Fruit fly (Drosophila melanogaster) whole organism, embryonic: ENCODE data around the gene Mst89B.

Source experiments
- Abd-B ChIP-seq: fragments of 200-800 bp; sonication (Bioruptor generic); optimal IDR thresholded peaks from 2 replicates; lab custom pipeline; 2018; ENCODE audit warnings: missing biosample characterization, mild to moderate bottlenecking, missing genetic modification characterization, moderate library complexity
- CG10147 ChIP-seq: fragments of 200-800 bp; sonication (Bioruptor generic); optimal IDR thresholded peaks from 2 replicates; lab custom pipeline; 2019; ENCODE audit warnings: missing biosample characterization, mild to moderate bottlenecking, missing genetic modification characterization, moderate library complexity
- CG11560 ChIP-seq: fragments of 200-800 bp; sonication (Bioruptor generic); IDR thresholded peaks from 3 replicates; pipeline ENCODE4 v1.3.6; 2022; ENCODE audit warnings: missing biosample characterization, missing genetic modification characterization
- CG12769 ChIP-seq: fragments of 200-800 bp; sonication (Bioruptor generic); optimal IDR thresholded peaks from 2 replicates; lab custom pipeline; 2019; ENCODE audit warnings: missing biosample characterization, mild to moderate bottlenecking, missing genetic modification characterization, moderate library complexity
- CG13624 ChIP-seq: fragments of 200-800 bp; sonication (Bioruptor generic); optimal IDR thresholded peaks from 2 replicates; lab custom pipeline; 2016; ENCODE audit warnings: missing biosample characterization, missing genetic modification characterization
- CG13894 ChIP-seq: fragments of 200-800 bp; sonication (Bioruptor generic); optimal IDR thresholded peaks from 3 replicates; lab custom pipeline; 2018; ENCODE audit warnings: missing biosample characterization, mild to moderate bottlenecking, missing genetic modification characterization, moderate library complexity
- CG16863 ChIP-seq: fragments of 200-800 bp; sonication (Bioruptor generic); optimal IDR thresholded peaks from 3 replicates; lab custom pipeline; 2016; ENCODE audit warnings: missing biosample characterization, missing genetic modification characterization
- CG2199 ChIP-seq: fragments of 200-800 bp; sonication (Bioruptor generic); IDR thresholded peaks from 3 replicates; pipeline ENCODE4 v1.3.6; 2022; ENCODE audit warnings: missing biosample characterization, missing genetic modification characterization
- CG31365 ChIP-seq: fragments of 200-800 bp; sonication (Bioruptor generic); optimal IDR thresholded peaks from 2 replicates; lab custom pipeline; 2018; ENCODE audit warnings: missing biosample characterization, mild to moderate bottlenecking, missing genetic modification characterization
- CG3163 ChIP-seq: fragments of 200-800 bp; sonication (Bioruptor generic); optimal IDR thresholded peaks from 3 replicates; lab custom pipeline; 2016; ENCODE audit warnings: missing biosample characterization, missing genetic modification characterization
- CG3407 ChIP-seq: fragments of 200-800 bp; sonication (Bioruptor generic); optimal IDR thresholded peaks from 2 replicates; lab custom pipeline; 2018; ENCODE audit warnings: missing biosample characterization, mild to moderate bottlenecking, missing genetic modification characterization
- CG4404 ChIP-seq: fragments of 200-800 bp; sonication (Bioruptor generic); IDR thresholded peaks from 2 replicates; pipeline ENCODE4 v1.3.6; 2022; ENCODE audit warnings: missing biosample characterization, missing genetic modification characterization
- CG5245 ChIP-seq: fragments of 200-800 bp; sonication (Bioruptor generic); optimal IDR thresholded peaks from 3 replicates; lab custom pipeline; 2016; ENCODE audit warnings: missing biosample characterization, missing genetic modification characterization
- CG8388 ChIP-seq: fragments of 200-800 bp; sonication (Bioruptor generic); optimal IDR thresholded peaks from 2 replicates; lab custom pipeline; 2019; ENCODE audit warnings: missing biosample characterization, mild to moderate bottlenecking, missing genetic modification characterization, moderate library complexity
- CG9797 ChIP-seq: fragments of 200-800 bp; sonication (Bioruptor generic); optimal IDR thresholded peaks from 3 replicates; lab custom pipeline; 2018; ENCODE audit warnings: missing biosample characterization, mild to moderate bottlenecking, missing genetic modification characterization
- Camta ChIP-seq: fragments of 200-800 bp; sonication (Bioruptor generic); optimal IDR thresholded peaks from 2 replicates; lab custom pipeline; 2016; ENCODE audit warnings: missing biosample characterization, missing genetic modification characterization
- Dad ChIP-seq: fragments of 200-800 bp; sonication (Bioruptor generic); optimal IDR thresholded peaks from 3 replicates; lab custom pipeline; 2016; ENCODE audit warnings: missing biosample characterization, missing genetic modification characterization
- Drgx ChIP-seq: fragments of 200-800 bp; sonication (Bioruptor generic); IDR thresholded peaks from 2 replicates; pipeline ENCODE4 v1.3.6; 2022; ENCODE audit warnings: missing biosample characterization, missing genetic modification characterization
- Eip74EF ChIP-seq, 2 experiments: fragments of 200-800 bp in 1 of 2; fragments of >200 bp in 1 of 2; sonication (Bioruptor generic) in 1 of 2; optimal IDR thresholded peaks; 2 replicates each; lab custom pipeline; 2017 to 2019; ENCODE audit warnings: missing biosample characterization in 2 of 2, missing genetic modification characterization in 2 of 2, mild to moderate bottlenecking in 1 of 2, moderate library complexity in 1 of 2
- HLH4C ChIP-seq: fragments of 200-800 bp; sonication (Bioruptor generic); IDR thresholded peaks from 3 replicates; pipeline ENCODE4 v1.3.6; 2022; ENCODE audit warnings: missing biosample characterization, missing genetic modification characterization; ENCODE audit not compliant: partially characterized antibody
- HLH54F ChIP-seq: fragments of 200-800 bp; sonication (Bioruptor generic); optimal IDR thresholded peaks from 3 replicates; lab custom pipeline; 2016; ENCODE audit warnings: missing biosample characterization, missing genetic modification characterization
- HLHmδ ChIP-seq: fragments of 200-800 bp; sonication (Bioruptor generic); optimal IDR thresholded peaks from 2 replicates; lab custom pipeline; 2018; ENCODE audit warnings: missing biosample characterization, mild to moderate bottlenecking, missing genetic modification characterization, moderate library complexity
- HmgD ChIP-seq: fragments of 200-800 bp; sonication (Bioruptor generic); optimal IDR thresholded peaks from 3 replicates; lab custom pipeline; 2016; ENCODE audit warnings: missing biosample characterization, missing genetic modification characterization
- Hmr ChIP-seq: fragments of 200-800 bp; sonication (Bioruptor generic); optimal IDR thresholded peaks from 3 replicates; lab custom pipeline; 2017; ENCODE audit warnings: mild to moderate bottlenecking, missing biosample characterization, missing genetic modification reagents, missing genetic modification characterization
- Hr3 ChIP-seq: fragments of 200-800 bp; sonication (Bioruptor generic); optimal IDR thresholded peaks from 3 replicates; lab custom pipeline; 2016; ENCODE audit warnings: missing biosample characterization, missing genetic modification characterization
- Hr51 ChIP-seq, 2 experiments: fragments of 200-800 bp; sonication (Bioruptor generic); optimal IDR thresholded peaks; 2 replicates in 1 of 2; 3 replicates in 1 of 2; lab custom pipeline; 2016 to 2018; ENCODE audit warnings: missing biosample characterization in 2 of 2, missing genetic modification characterization in 2 of 2, mild to moderate bottlenecking in 1 of 2, moderate library complexity in 1 of 2
- Mes4 ChIP-seq: fragments of 200-800 bp; sonication (Bioruptor generic); optimal IDR thresholded peaks from 2 replicates; lab custom pipeline; 2016; ENCODE audit warnings: missing biosample characterization, missing genetic modification characterization
- NC2β ChIP-seq: fragments of 200-800 bp; sonication (Bioruptor generic); optimal IDR thresholded peaks from 2 replicates; lab custom pipeline; 2016; ENCODE audit warnings: missing biosample characterization, missing genetic modification characterization
- Ravus ChIP-seq: fragments of 200-800 bp; sonication (Bioruptor generic); IDR thresholded peaks from 2 replicates; pipeline ENCODE4 v1.3.6; 2022; ENCODE audit warnings: missing biosample characterization, missing genetic modification characterization
- abd-A ChIP-seq: fragments of 200-800 bp; sonication (Bioruptor generic); optimal IDR thresholded peaks from 3 replicates; lab custom pipeline; 2019; ENCODE audit warnings: missing biosample characterization, mild to moderate bottlenecking, missing genetic modification characterization, moderate library complexity
- al ChIP-seq: fragments of 200-800 bp; sonication (Bioruptor generic); IDR thresholded peaks from 2 replicates; pipeline ENCODE4 v1.3.6; 2022; ENCODE audit warnings: missing biosample characterization, missing genetic modification characterization
- az2 ChIP-seq: fragments of 200-800 bp; sonication (Bioruptor generic); optimal IDR thresholded peaks from 3 replicates; lab custom pipeline; 2016; ENCODE audit warnings: missing biosample characterization, missing genetic modification characterization
- cg ChIP-seq: fragments of 200-800 bp; sonication (Bioruptor generic); optimal IDR thresholded peaks from 3 replicates; lab custom pipeline; 2019; ENCODE audit warnings: missing biosample characterization, mild to moderate bottlenecking, missing genetic modification characterization, moderate library complexity
- chm ChIP-seq: fragments of 200-800 bp; sonication (Bioruptor generic); IDR thresholded peaks from 2 replicates; pipeline ENCODE4 v1.3.6; 2022; ENCODE audit warnings: missing biosample characterization, missing genetic modification characterization
- crp ChIP-seq, 2 experiments: fragments of 200-800 bp; sonication (Bioruptor generic); optimal IDR thresholded peaks; 2 replicates in 1 of 2; 3 replicates in 1 of 2; lab custom pipeline; 2017; ENCODE audit warnings: missing biosample characterization in 2 of 2, missing genetic modification characterization in 2 of 2, mild to moderate bottlenecking in 1 of 2, moderate library complexity in 1 of 2
- dpn ChIP-seq, 2 experiments: fragments of 200-800 bp; sonication (Bioruptor generic); optimal IDR thresholded peaks; 3 replicates each; lab custom pipeline; 2016; ENCODE audit warnings: missing biosample characterization in 2 of 2, missing genetic modification characterization in 2 of 2
- fd64A ChIP-seq: fragments of 200-800 bp; sonication (Bioruptor generic); optimal IDR thresholded peaks from 3 replicates; lab custom pipeline; 2018; ENCODE audit warnings: missing biosample characterization, mild to moderate bottlenecking, missing genetic modification characterization
- gcm ChIP-seq: fragments of 200-800 bp; sonication (Bioruptor generic); optimal IDR thresholded peaks from 2 replicates; lab custom pipeline; 2019; ENCODE audit warnings: missing biosample characterization, mild to moderate bottlenecking, missing genetic modification characterization, moderate library complexity
- hbn ChIP-seq: fragments of 200-800 bp; sonication (Bioruptor generic); IDR thresholded peaks from 2 replicates; pipeline ENCODE4 v1.3.6; 2022; ENCODE audit warnings: missing biosample characterization, missing genetic modification characterization; ENCODE audit not compliant: partially characterized antibody
- jigr1 ChIP-seq: fragments of 200-800 bp; sonication (Bioruptor generic); IDR thresholded peaks from 3 replicates; pipeline ENCODE4 v1.3.6; 2022; ENCODE audit warnings: missing biosample characterization, missing genetic modification characterization
- lab ChIP-seq: fragments of 200-800 bp; sonication (Bioruptor generic); optimal IDR thresholded peaks from 3 replicates; lab custom pipeline; 2017; ENCODE audit warnings: missing biosample characterization, missing genetic modification characterization, mild to moderate bottlenecking, moderate library complexity, missing genetic modification reagents
- lilli ChIP-seq: fragments of 200-800 bp; sonication (Bioruptor generic); optimal IDR thresholded peaks from 3 replicates; lab custom pipeline; 2016; ENCODE audit warnings: missing biosample characterization, missing genetic modification characterization
- mld ChIP-seq: fragments of 200-800 bp; sonication (Bioruptor generic); IDR thresholded peaks from 3 replicates; pipeline ENCODE4 v1.3.6; 2022; ENCODE audit warnings: missing biosample characterization, missing genetic modification characterization; ENCODE audit not compliant: partially characterized antibody
- oc ChIP-seq: fragments of 200-800 bp; sonication (Bioruptor generic); optimal IDR thresholded peaks from 2 replicates; lab custom pipeline; 2018; ENCODE audit warnings: missing biosample characterization, mild to moderate bottlenecking, missing genetic modification characterization, moderate library complexity
- ro ChIP-seq: fragments of 200-800 bp; sonication (Bioruptor generic); IDR thresholded peaks from 2 replicates; pipeline ENCODE4 v1.3.6; 2022; ENCODE audit warnings: missing biosample characterization, missing genetic modification characterization
- slp2 ChIP-seq: fragments of 200-800 bp; sonication (Bioruptor generic); optimal IDR thresholded peaks from 2 replicates; lab custom pipeline; 2016; ENCODE audit warnings: missing biosample characterization, missing genetic modification characterization
- sug ChIP-seq: fragments of 200-800 bp; optimal IDR thresholded peaks from 2 replicates; lab custom pipeline; 2019; ENCODE audit warnings: missing biosample characterization, mild to moderate bottlenecking, missing genetic modification characterization, moderate library complexity
- tll ChIP-seq, 2 experiments: fragments of 200-800 bp in 1 of 2; fragments of >200 bp in 1 of 2; sonication (Bioruptor generic) in 1 of 2; optimal IDR thresholded peaks; 2 replicates each; lab custom pipeline; 2017 to 2019; ENCODE audit warnings: missing biosample characterization in 2 of 2, missing genetic modification characterization in 2 of 2, mild to moderate bottlenecking in 1 of 2, moderate library complexity in 1 of 2
- tna ChIP-seq: fragments of 200-800 bp; sonication (Bioruptor generic); IDR thresholded peaks from 2 replicates; pipeline ENCODE4 v1.3.6; 2022; ENCODE audit warnings: missing biosample characterization, missing genetic modification characterization; ENCODE audit not compliant: partially characterized antibody
- usp ChIP-seq: fragments of >200 bp; optimal IDR thresholded peaks from 2 replicates; lab custom pipeline; 2017; ENCODE audit warnings: missing biosample characterization, missing genetic modification characterization
- zen ChIP-seq: fragments of 200-800 bp; sonication (Bioruptor generic); optimal IDR thresholded peaks from 3 replicates; lab custom pipeline; 2018; ENCODE audit warnings: missing biosample characterization, mild to moderate bottlenecking, missing genetic modification characterization, moderate library complexity

Mst89B gene

dm6 chr3R:16227074-16227473, 39.7 kb upstream of the Mst89B start (continued):
- TF ChIP-seq CG31365 (tag; lab: Kevin White, UChicago) (no peak), Drgx (GFP tag; lab: Robert Waterston, UW) (no peak), fd64A (no peak), oc (tag; lab: Kevin White, UChicago) (no peak), CG3163 (GFP tag; lab: Kevin White, UChicago) (no peak), Abd-B (GFP tag; lab: Kevin White, UChicago) (no peak), CG9797 (no peak), az2 (GFP tag; lab: Kevin White, UChicago) (no peak), hbn (no peak), HmgD (GFP tag; lab: Kevin White, UChicago) (no peak), abd-A (tag; lab: Kevin White, UChicago) (peak; percentile 57), CG12769 (tag; lab: Kevin White, UChicago) (peak; percentile 49), HLH54F (no peak), CG10147 (GFP tag; lab: Kevin White, UChicago) (no peak), gcm (GFP tag; lab: Kevin White, UChicago) (no peak), CG11560 (tag; lab: Robert Waterston, UW) (no peak), tna (GFP tag; lab: Robert Waterston, UW) (no peak), mld (GFP tag; lab: Robert Waterston, UW) (no peak), HLH4C (GFP tag; lab: Robert Waterston, UW) (no peak), usp (GFP tag; lab: Kevin White, UChicago) (no peak), crp (GFP tag; optimal IDR thresholded peaks at IDR 0.05; lab: Kevin White, UChicago) (no peak), CG5245 (GFP tag; lab: Kevin White, UChicago) (no peak), Mes4 (no peak), CG16863 (GFP tag; lab: Kevin White, UChicago) (no peak), CG8388 (no peak), Eip74EF (GFP tag; optimal IDR thresholded peaks at IDR 0.05; lab: Kevin White, UChicago) (no peak), tll (GFP tag; optimal IDR thresholded peaks at IDR 0.05; lab: Kevin White, UChicago) (no peak), cg (peak; percentile 22), lab (GFP tag; lab: Kevin White, UChicago) (peak; percentile 17), Dad (GFP tag; lab: Kevin White, UChicago) (no peak), Camta (no peak), NC2β (GFP tag; lab: Kevin White, UChicago) (no peak), CG13894 (peak; percentile 98), sug (tag; lab: Kevin White, UChicago) (peak; percentile 52), dpn (GFP tag; optimal IDR thresholded peaks at IDR 0.05; lab: Kevin White, UChicago) (no peak), Ravus (GFP tag; lab: Robert Waterston, UW) (no peak), Hr3 (no peak), lilli (GFP tag; lab: Kevin White, UChicago) (no peak), CG4404 (no peak), CG3407 (GFP tag; lab: Kevin White, UChicago) (no peak), zen (tag; lab: Kevin White, UChicago) (no peak), slp2 (GFP tag; lab: Kevin White, UChicago) (no peak), CG13624 (GFP tag; lab: Kevin White, UChicago) (no peak), jigr1 (GFP tag; lab: Robert Waterston, UW) (no peak), ro (GFP tag; lab: Robert Waterston, UW) (no peak), CG2199 (GFP tag; lab: Robert Waterston, UW) (no peak), Hmr (GFP tag; lab: Kevin White, UChicago) (no peak), chm (GFP tag; lab: Robert Waterston, UW) (no peak), HLHmδ (GFP tag; lab: Kevin White, UChicago) (peak; percentile 53), Hr51 (GFP tag; optimal IDR thresholded peaks at IDR 0.05; lab: Kevin White, UChicago) (no peak), al (GFP tag; lab: Robert Waterston, UW) (no peak)
